Fruit fly (Drosophila melanogaster): Measurements from ENCODE around the gene armi.

DNA sequence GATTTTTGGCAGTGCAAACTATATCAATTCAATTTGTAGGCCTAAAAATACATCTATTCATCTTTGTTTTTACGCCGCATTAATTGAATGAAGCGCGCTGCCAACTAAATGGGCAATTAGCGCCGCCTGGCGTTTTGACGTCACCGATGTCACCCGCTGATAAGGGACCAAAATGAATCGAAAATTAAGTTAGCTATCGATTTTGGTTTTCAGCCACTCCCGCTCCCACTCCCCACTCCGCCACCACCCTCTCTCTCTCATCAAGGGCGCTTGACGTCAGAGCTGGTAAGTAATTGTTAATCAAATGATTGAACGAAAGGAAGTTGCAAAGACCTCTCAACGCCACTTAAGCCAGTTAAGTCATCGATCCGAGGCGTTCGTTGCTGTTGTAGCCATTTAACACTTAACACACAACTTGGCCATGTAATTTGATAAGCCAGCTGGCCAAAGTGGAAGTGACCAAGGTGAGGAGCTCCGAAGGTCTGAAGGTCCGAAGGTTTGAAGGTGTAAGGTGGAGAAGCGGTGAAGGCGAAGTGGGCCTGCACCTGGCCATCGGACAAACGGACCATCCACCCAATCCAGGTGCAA, 30.0 kb upstream of the armi start:
- TF ChIP-seq CG15336 (GFP tag; IDR thresholded peaks at IDR 0.05) = no peak
- no peak for TF ChIP-seq CG6276 (GFP tag; optimal IDR thresholded peaks at IDR 0.05)
- no peak for TF ChIP-seq Ets21C (GFP tag; optimal IDR thresholded peaks at IDR 0.05)
